Worm (Caenorhabditis elegans) whole organism, L4/young adult: ENCODE data around the gene Y43F8C.23.

Experiments used
- W03F9.2 ChIP-seq: fragments of 150-350 bp; optimal IDR thresholded peaks from 2 replicates; lab custom pipeline; 2014; ENCODE audit warnings: missing biosample characterization, missing genetic modification characterization
- dao-5 ChIP-seq: sonication (generic microtip); optimal IDR thresholded peaks from 2 replicates; lab custom pipeline; 2016; ENCODE audit warnings: missing genotype, missing genetic modification characterization, moderate library complexity, missing compliant biosample characterization
- him-1 ChIP-seq: sonication (generic microtip); optimal IDR thresholded peaks from 2 replicates; lab custom pipeline; 2016; ENCODE audit warnings: missing genotype, missing genetic modification reagents, missing genetic modification characterization, missing compliant biosample characterization

- TF ChIP-seq dao-5 (tag; lab: Kevin White, UChicago) (no peak), W03F9.2 (no peak), him-1 (tag; lab: Kevin White, UChicago) (no peak)
Observed at ce11 chrV:19760751-19761150, 49.2 kb upstream of the Y43F8C.23 start, which contains the start of gene M162.5.
